Comparison of ENCODE assay signal across 1 fruit fly cellular context in genomic region chrX:11621866-11622648, dm6.
TF ChIP-seq lines count a peak whose summit lies in the region.

Gene Ptp10D, plus strand, starts transcription at chrX:11622015.

TF ChIP-seq in whole organism, embryonic, 481 proteins besides CTCF, POLR2A, EP300 and RAD21 (continued from another document and continues in another):
- peak; percentile 38 for TF ChIP-seq CG10147 (GFP tag; optimal IDR thresholded peaks at IDR 0.05; lab: Kevin White, UChicago)
- no peak for TF ChIP-seq Poxn (GFP tag; IDR thresholded peaks at IDR 0.05; lab: Robert Waterston, UW)
- TF ChIP-seq peb (GFP tag; IDR thresholded peaks at IDR 0.05; lab: Robert Waterston, UW): no peak
- 0 out of 2 replicates have a peak, but pooled peaks have one; percentile 47 for TF ChIP-seq sim (GFP tag; IDR thresholded peaks at IDR 0.05; lab: Robert Waterston, UW)
- TF ChIP-seq CG14014 (GFP tag; IDR thresholded peaks at IDR 0.05; lab: Robert Waterston, UW): peak; percentile 16; the same call in 1 of the 2 replicates
- no peak for TF ChIP-seq mam (GFP tag; optimal IDR thresholded peaks at IDR 0.05; lab: Kevin White, UChicago)
- peak; percentile 85 for TF ChIP-seq tna (GFP tag; IDR thresholded peaks at IDR 0.05; lab: Robert Waterston, UW; ENCODE audit: partially characterized antibody)
- TF ChIP-seq HHEX (GFP tag; optimal IDR thresholded peaks at IDR 0.05; lab: Kevin White, UChicago): no peak
- TF ChIP-seq Oaz (GFP tag; IDR thresholded peaks at IDR 0.05; lab: Robert Waterston, UW): no peak
- no peak for TF ChIP-seq Taf1 (GFP tag; IDR thresholded peaks at IDR 0.05; lab: Robert Waterston, UW)
- no peak for TF ChIP-seq fd102C (GFP tag; optimal IDR thresholded peaks at IDR 0.05; lab: Kevin White, UChicago)
- TF ChIP-seq CG3163 (GFP tag; optimal IDR thresholded peaks at IDR 0.05; lab: Kevin White, UChicago): peak; percentile 5
- no peak for TF ChIP-seq chn (GFP tag; optimal IDR thresholded peaks at IDR 0.05; lab: Kevin White, UChicago)
- peak; percentile 85 for TF ChIP-seq CG34224 (GFP tag; IDR thresholded peaks at IDR 0.05; lab: Robert Waterston, UW; ENCODE audit: partially characterized antibody)
- TF ChIP-seq btn (GFP tag; optimal IDR thresholded peaks at IDR 0.05; lab: Kevin White, UChicago): no peak
- TF ChIP-seq Abd-B (GFP tag; optimal IDR thresholded peaks at IDR 0.05; lab: Kevin White, UChicago): no peak
- TF ChIP-seq cg (GFP tag; optimal IDR thresholded peaks at IDR 0.05; lab: Kevin White, UChicago): peak; percentile 86
- peak; percentile 85 for TF ChIP-seq ato (GFP tag; IDR thresholded peaks at IDR 0.05; lab: Robert Waterston, UW; ENCODE audit: partially characterized antibody)
- TF ChIP-seq HmgZ (tag; optimal IDR thresholded peaks at IDR 0.05; lab: Kevin White, UChicago): peak; percentile 40
- no peak for TF ChIP-seq Neu2 (GFP tag; optimal IDR thresholded peaks at IDR 0.05; lab: Kevin White, UChicago; ENCODE audit: borderline replicate concordance)
- no peak for TF ChIP-seq cato (GFP tag; optimal IDR thresholded peaks at IDR 0.05; lab: Kevin White, UChicago; ENCODE audit: borderline replicate concordance)
- no peak for TF ChIP-seq CG6683 (GFP tag; optimal IDR thresholded peaks at IDR 0.05; lab: Kevin White, UChicago)
- peak; percentile 36; the same call in 2 of the 3 replicates for TF ChIP-seq row (GFP tag; IDR thresholded peaks at IDR 0.05; lab: Robert Waterston, UW)
- peak; percentile 78 for TF ChIP-seq abd-A (tag; optimal IDR thresholded peaks at IDR 0.05; lab: Kevin White, UChicago)
- TF ChIP-seq caup (GFP tag; optimal IDR thresholded peaks at IDR 0.05; lab: Kevin White, UChicago; ENCODE audit: severe bottlenecking): peak; percentile 54
- TF ChIP-seq CG34422 (GFP tag; IDR thresholded peaks at IDR 0.05; lab: Robert Waterston, UW): peak; percentile 38; the same call in 1 of the 3 replicates
- no peak for TF ChIP-seq MBD-R2 (GFP tag; IDR thresholded peaks at IDR 0.05; lab: Robert Waterston, UW)
- TF ChIP-seq CG1603 (tag; optimal IDR thresholded peaks at IDR 0.05; lab: Kevin White, UChicago): peak; percentile 31
- no peak for TF ChIP-seq CG6854 (GFP tag; optimal IDR thresholded peaks at IDR 0.05; lab: Kevin White, UChicago)
- peak; percentile 39 for TF ChIP-seq CG11247 (GFP tag; IDR thresholded peaks at IDR 0.05; lab: Robert Waterston, UW)
- peak; percentile 73 for TF ChIP-seq CG12659 (GFP tag; optimal IDR thresholded peaks at IDR 0.05; lab: Kevin White, UChicago)
- TF ChIP-seq Mrtf (GFP tag; IDR thresholded peaks at IDR 0.05; lab: Robert Waterston, UW): no peak
- no peak for TF ChIP-seq slp2 (GFP tag; optimal IDR thresholded peaks at IDR 0.05; lab: Kevin White, UChicago)
- no peak; the same call in none of the 2 replicates for TF ChIP-seq E2f2 (GFP tag; IDR thresholded peaks at IDR 0.05; lab: Robert Waterston, UW)
- TF ChIP-seq NC2α (GFP tag; optimal IDR thresholded peaks at IDR 0.05; lab: Kevin White, UChicago): no peak
- TF ChIP-seq Ptx1 (GFP tag; IDR thresholded peaks at IDR 0.05; lab: Robert Waterston, UW): no peak
- no peak for TF ChIP-seq CkIIα-i1 (GFP tag; IDR thresholded peaks at IDR 0.05; lab: Robert Waterston, UW)
- TF ChIP-seq Dad (GFP tag; optimal IDR thresholded peaks at IDR 0.05; lab: Kevin White, UChicago): no peak
- TF ChIP-seq Drgx (GFP tag; IDR thresholded peaks at IDR 0.05; lab: Robert Waterston, UW): no peak
- no peak for TF ChIP-seq CG10431 (GFP tag; optimal IDR thresholded peaks at IDR 0.05; lab: Kevin White, UChicago)
- TF ChIP-seq Dek (tag; optimal IDR thresholded peaks at IDR 0.05; lab: Kevin White, UChicago): peak; percentile 19
- no peak for TF ChIP-seq odd (GFP tag; optimal IDR thresholded peaks at IDR 0.05; lab: Kevin White, UChicago)
- TF ChIP-seq hbn (GFP tag; IDR thresholded peaks at IDR 0.05; lab: Robert Waterston, UW; ENCODE audit: partially characterized antibody): peak; percentile 59
- TF ChIP-seq Ets97D (GFP tag; optimal IDR thresholded peaks at IDR 0.05; lab: Kevin White, UChicago): no peak
- peak; percentile 82 for TF ChIP-seq zen2 (GFP tag; IDR thresholded peaks at IDR 0.05; lab: Robert Waterston, UW; ENCODE audit: partially characterized antibody)
- TF ChIP-seq Antp (GFP tag; optimal IDR thresholded peaks at IDR 0.05; lab: Kevin White, UChicago): no peak
- TF ChIP-seq mirr (GFP tag; optimal IDR thresholded peaks at IDR 0.05; lab: Kevin White, UChicago): peak; percentile 27
- peak; percentile 84 for TF ChIP-seq nerfin-2 (GFP tag; IDR thresholded peaks at IDR 0.05; lab: Robert Waterston, UW; ENCODE audit: partially characterized antibody)
- no peak for TF ChIP-seq CG2120 (GFP tag; optimal IDR thresholded peaks at IDR 0.05; lab: Kevin White, UChicago)
- TF ChIP-seq Nf-YA (GFP tag; IDR thresholded peaks at IDR 0.05; lab: Robert Waterston, UW): no peak
- TF ChIP-seq CG4328 (GFP tag; optimal IDR thresholded peaks at IDR 0.05; lab: Kevin White, UChicago): no peak
- peak; percentile 23; the same call in 1 of the 2 replicates for TF ChIP-seq ranshi (GFP tag; IDR thresholded peaks at IDR 0.05; lab: Robert Waterston, UW)
- TF ChIP-seq CG9817 (tag; optimal IDR thresholded peaks at IDR 0.05; lab: Kevin White, UChicago): no peak
- TF ChIP-seq CG13296 (GFP tag; optimal IDR thresholded peaks at IDR 0.05; lab: Kevin White, UChicago): peak; percentile 19
- TF ChIP-seq Hmr (GFP tag; optimal IDR thresholded peaks at IDR 0.05; lab: Kevin White, UChicago): peak; percentile 47
- peak; percentile 72; the same call in 2 of the 3 replicates for TF ChIP-seq Doc3 (GFP tag; IDR thresholded peaks at IDR 0.05; lab: Robert Waterston, UW; ENCODE audit: partially characterized antibody)
- TF ChIP-seq CG13624 (GFP tag; optimal IDR thresholded peaks at IDR 0.05; lab: Kevin White, UChicago): no peak
- TF ChIP-seq Sox102F (GFP tag; optimal IDR thresholded peaks at IDR 0.05; lab: Kevin White, UChicago): no peak
- no peak for TF ChIP-seq CG16779 (GFP tag; IDR thresholded peaks at IDR 0.05; lab: Robert Waterston, UW)
- TF ChIP-seq ap (GFP tag; IDR thresholded peaks at IDR 0.05; lab: Robert Waterston, UW): no peak
- no peak for TF ChIP-seq Eip74EF (GFP tag; optimal IDR thresholded peaks at IDR 0.05; lab: Kevin White, UChicago)
- TF ChIP-seq CG10959 (GFP tag; IDR thresholded peaks at IDR 0.05; lab: Robert Waterston, UW): no peak
- no peak for TF ChIP-seq CoRest (tag; optimal IDR thresholded peaks at IDR 0.05; lab: Kevin White, UChicago)
- peak; percentile 68 for TF ChIP-seq nom (GFP tag; optimal IDR thresholded peaks at IDR 0.05; lab: Kevin White, UChicago)
- no peak for TF ChIP-seq al (GFP tag; IDR thresholded peaks at IDR 0.05; lab: Robert Waterston, UW)
- TF ChIP-seq pita (GFP tag; optimal IDR thresholded peaks at IDR 0.05; lab: Kevin White, UChicago): no peak
- TF ChIP-seq Vsx1 (GFP tag; optimal IDR thresholded peaks at IDR 0.05; lab: Kevin White, UChicago): no peak
- peak; percentile 77 for TF ChIP-seq CG14860 (GFP tag; IDR thresholded peaks at IDR 0.05; lab: Robert Waterston, UW; ENCODE audit: partially characterized antibody)
- TF ChIP-seq danr (GFP tag; IDR thresholded peaks at IDR 0.05; lab: Robert Waterston, UW): no peak
- peak; percentile 88 for TF ChIP-seq inv (GFP tag; IDR thresholded peaks at IDR 0.05; lab: Robert Waterston, UW; ENCODE audit: partially characterized antibody)
- no peak for TF ChIP-seq fd96Cb (tag; optimal IDR thresholded peaks at IDR 0.05; lab: Kevin White, UChicago)
- no peak for TF ChIP-seq CG10274 (GFP tag; optimal IDR thresholded peaks at IDR 0.05; lab: Kevin White, UChicago)
- no peak for TF ChIP-seq eve (GFP tag; optimal IDR thresholded peaks at IDR 0.05; lab: Kevin White, UChicago)
- no peak for TF ChIP-seq CG10267 (tag; optimal IDR thresholded peaks at IDR 0.05; lab: Kevin White, UChicago)
- TF ChIP-seq Sin3A (optimal IDR thresholded peaks at IDR 0.05; lab: Kevin White, UChicago): peak; percentile 55
- peak; percentile 91 for TF ChIP-seq CG6791 (GFP tag; IDR thresholded peaks at IDR 0.05; lab: Robert Waterston, UW; ENCODE audit: partially characterized antibody)
- no peak for TF ChIP-seq ro (GFP tag; IDR thresholded peaks at IDR 0.05; lab: Robert Waterston, UW)
- no peak for TF ChIP-seq CG11504 (tag; optimal IDR thresholded peaks at IDR 0.05; lab: Kevin White, UChicago)
- no peak for TF ChIP-seq dati (GFP tag; IDR thresholded peaks at IDR 0.05; lab: Robert Waterston, UW)
- no peak for TF ChIP-seq Atf-2 (GFP tag; optimal IDR thresholded peaks at IDR 0.05; lab: Kevin White, UChicago)
- TF ChIP-seq Lim3 (GFP tag; IDR thresholded peaks at IDR 0.05; lab: Robert Waterston, UW): no peak
- peak; percentile 39; the same call in 1 of the 2 replicates for TF ChIP-seq CG9932 (GFP tag; IDR thresholded peaks at IDR 0.05; lab: Robert Waterston, UW)
- TF ChIP-seq Asciz (GFP tag; optimal IDR thresholded peaks at IDR 0.05; lab: Kevin White, UChicago): no peak
- no peak for TF ChIP-seq CG31441 (GFP tag; IDR thresholded peaks at IDR 0.05; lab: Robert Waterston, UW)
- no peak for TF ChIP-seq trh (GFP tag; optimal IDR thresholded peaks at IDR 0.05; lab: Kevin White, UChicago)
- no peak for TF ChIP-seq cad (GFP tag; optimal IDR thresholded peaks at IDR 0.05; lab: Kevin White, UChicago)
- no peak for TF ChIP-seq CG1602 (GFP tag; optimal IDR thresholded peaks at IDR 0.05; lab: Kevin White, UChicago)
- TF ChIP-seq CG32772 (GFP tag; IDR thresholded peaks at IDR 0.05; lab: Robert Waterston, UW): no peak
- 0 out of 3 replicates have a peak, but pooled peaks have one; percentile 26 for TF ChIP-seq CG11456 (GFP tag; IDR thresholded peaks at IDR 0.05; lab: Robert Waterston, UW)
- peak; percentile 65 for TF ChIP-seq CG13894 (tag; optimal IDR thresholded peaks at IDR 0.05; lab: Kevin White, UChicago)
- TF ChIP-seq stwl (tag; optimal IDR thresholded peaks at IDR 0.05; lab: Kevin White, UChicago): peak; percentile 49
- TF ChIP-seq Sox100B (GFP tag; optimal IDR thresholded peaks at IDR 0.05; lab: Kevin White, UChicago): no peak
- no peak for TF ChIP-seq CG14965 (GFP tag; optimal IDR thresholded peaks at IDR 0.05; lab: Kevin White, UChicago; ENCODE audit: borderline replicate concordance)
- TF ChIP-seq Sry-δ (GFP tag; optimal IDR thresholded peaks at IDR 0.05; lab: Kevin White, UChicago): peak; percentile 89
- no peak for TF ChIP-seq ash1 (GFP tag; optimal IDR thresholded peaks at IDR 0.05; lab: Kevin White, UChicago)
- TF ChIP-seq lmd (GFP tag; IDR thresholded peaks at IDR 0.05; lab: Robert Waterston, UW): no peak
- peak; percentile 30 for TF ChIP-seq CG32532 (GFP tag; IDR thresholded peaks at IDR 0.05; lab: Robert Waterston, UW)
- TF ChIP-seq gsb-n (tag; optimal IDR thresholded peaks at IDR 0.05; lab: Kevin White, UChicago): peak; percentile 33
- TF ChIP-seq ssp (GFP tag; IDR thresholded peaks at IDR 0.05; lab: Robert Waterston, UW): no peak
- peak; percentile 74 for TF ChIP-seq Dp (GFP tag; optimal IDR thresholded peaks at IDR 0.05; lab: Kevin White, UChicago)
- 0 out of 2 replicates have a peak, but pooled peaks have one; percentile 22 for TF ChIP-seq Awh (GFP tag; IDR thresholded peaks at IDR 0.05; lab: Robert Waterston, UW)
- no peak for TF ChIP-seq dm (GFP tag; optimal IDR thresholded peaks at IDR 0.05; lab: Kevin White, UChicago)
- no peak for TF ChIP-seq CG12104 (GFP tag; optimal IDR thresholded peaks at IDR 0.05; lab: Kevin White, UChicago)
- TF ChIP-seq CG2678 (tag; optimal IDR thresholded peaks at IDR 0.05; lab: Kevin White, UChicago): peak; percentile 2
- TF ChIP-seq eyg (GFP tag; optimal IDR thresholded peaks at IDR 0.05; lab: Kevin White, UChicago): no peak
- TF ChIP-seq chm (GFP tag; IDR thresholded peaks at IDR 0.05; lab: Robert Waterston, UW): peak; percentile 73
- TF ChIP-seq CG33213 (GFP tag; optimal IDR thresholded peaks at IDR 0.05; lab: Kevin White, UChicago): no peak
- peak; percentile 87 for TF ChIP-seq knrl (GFP tag; IDR thresholded peaks at IDR 0.05; lab: Robert Waterston, UW; ENCODE audit: partially characterized antibody)
- TF ChIP-seq br (optimal IDR thresholded peaks at IDR 0.05; lab: Kevin White, UChicago): no peak
- TF ChIP-seq PHDP (tag; optimal IDR thresholded peaks at IDR 0.05; lab: Kevin White, UChicago): peak; percentile 11
- peak; percentile 42 for TF ChIP-seq Hand (GFP tag; optimal IDR thresholded peaks at IDR 0.05; lab: Kevin White, UChicago)
- peak; percentile 22 for TF ChIP-seq Deaf1 (tag; optimal IDR thresholded peaks at IDR 0.05; lab: Kevin White, UChicago)
- peak; percentile 94 for TF ChIP-seq Dref (GFP tag; IDR thresholded peaks at IDR 0.05; lab: Robert Waterston, UW)
- TF ChIP-seq hb (GFP tag; IDR thresholded peaks at IDR 0.05; lab: Robert Waterston, UW; ENCODE audit: partially characterized antibody): peak; percentile 83
- TF ChIP-seq sqz (GFP tag; optimal IDR thresholded peaks at IDR 0.05; lab: Kevin White, UChicago): peak; percentile 85
- TF ChIP-seq CG30431 (GFP tag; optimal IDR thresholded peaks at IDR 0.05; lab: Kevin White, UChicago): no peak
- TF ChIP-seq gcm (GFP tag; optimal IDR thresholded peaks at IDR 0.05; lab: Kevin White, UChicago): no peak
- no peak for TF ChIP-seq dmrt99B (tag; optimal IDR thresholded peaks at IDR 0.05; lab: Kevin White, UChicago)
- no peak for TF ChIP-seq CG17186 (GFP tag; optimal IDR thresholded peaks at IDR 0.05; lab: Kevin White, UChicago)
- peak; percentile 84 for TF ChIP-seq chinmo (GFP tag; IDR thresholded peaks at IDR 0.05; lab: Robert Waterston, UW; ENCODE audit: partially characterized antibody)
- no peak for TF ChIP-seq H2.0 (GFP tag; IDR thresholded peaks at IDR 0.05; lab: Robert Waterston, UW)
- no peak for TF ChIP-seq seq (GFP tag; IDR thresholded peaks at IDR 0.05; lab: Robert Waterston, UW)
- no peak for TF ChIP-seq Hr3 (GFP tag; optimal IDR thresholded peaks at IDR 0.05; lab: Kevin White, UChicago)
- no peak for TF ChIP-seq CG7372 (GFP tag; IDR thresholded peaks at IDR 0.05; lab: Robert Waterston, UW)
- TF ChIP-seq insv (GFP tag; optimal IDR thresholded peaks at IDR 0.05; lab: Kevin White, UChicago): peak; percentile 55 to 95
- no peak for TF ChIP-seq crp (GFP tag; optimal IDR thresholded peaks at IDR 0.05; lab: Kevin White, UChicago)
- peak; percentile 57 for TF ChIP-seq lbe (GFP tag; optimal IDR thresholded peaks at IDR 0.05; lab: Kevin White, UChicago)
- no peak for TF ChIP-seq phol (tag; optimal IDR thresholded peaks at IDR 0.05; lab: Kevin White, UChicago)
- TF ChIP-seq CG8388 (GFP tag; optimal IDR thresholded peaks at IDR 0.05; lab: Kevin White, UChicago): no peak
- no peak for TF ChIP-seq pum (GFP tag; optimal IDR thresholded peaks at IDR 0.05; lab: Kevin White, UChicago)
- TF ChIP-seq CG8359 (GFP tag; optimal IDR thresholded peaks at IDR 0.05; lab: Kevin White, UChicago; ENCODE audit: borderline replicate concordance): no peak
- no peak for TF ChIP-seq Sry-β (GFP tag; optimal IDR thresholded peaks at IDR 0.05; lab: Kevin White, UChicago)
- TF ChIP-seq D19B (GFP tag; optimal IDR thresholded peaks at IDR 0.05; lab: Kevin White, UChicago): no peak
